Worm (Caenorhabditis elegans) whole organism, L1 larva: Measurements from ENCODE around the gene R05F9.11.

Experiments used
- C34B4.2 ChIP-seq: sonication (generic microtip); optimal IDR thresholded peaks from 2 replicates; lab custom pipeline; 2017; ENCODE audit warnings: mild to moderate bottlenecking, missing genetic modification characterization, missing compliant biosample characterization
- F16B12.6 ChIP-seq: fragments of 150-350 bp; optimal IDR thresholded peaks from 2 replicates; lab custom pipeline; 2014; ENCODE audit warnings: missing biosample characterization, missing genetic modification characterization
- alr-1 ChIP-seq: fragments of 200-800 bp; sonication (Bioruptor generic); optimal IDR thresholded peaks from 2 replicates; lab custom pipeline; 2018; ENCODE audit warnings: borderline replicate concordance, mild to moderate bottlenecking, missing genetic modification characterization, missing compliant biosample characterization
- blmp-1 ChIP-seq: fragments of 150-350 bp; optimal IDR thresholded peaks from 2 replicates; lab custom pipeline; 2014; ENCODE audit warnings: missing biosample characterization, missing genetic modification characterization
- ceh-8 ChIP-seq: fragments of 200-800 bp; sonication (Bioruptor generic); optimal IDR thresholded peaks from 2 replicates; lab custom pipeline; 2018; ENCODE audit warnings: mild to moderate bottlenecking, missing genetic modification characterization, moderate library complexity, missing compliant biosample characterization
- ces-1 ChIP-seq: fragments of 150-350 bp; optimal IDR thresholded peaks from 2 replicates; lab custom pipeline; 2014; ENCODE audit warnings: missing biosample characterization, missing genetic modification reagents, missing genetic modification characterization
- dsc-1 ChIP-seq: sonication (generic microtip); optimal IDR thresholded peaks from 2 replicates; lab custom pipeline; 2016; ENCODE audit warnings: mild to moderate bottlenecking, missing genetic modification characterization, missing compliant biosample characterization
- efl-1 ChIP-seq, 4 experiments: fragments of 150-350 bp; optimal IDR thresholded peaks in 3 of 4; peaks in 1 of 4; 1 replicate in 1 of 4; 2 replicates in 3 of 4; lab custom pipeline; 2014; ENCODE audit warnings: missing biosample characterization in 2 of 4, missing genetic modification characterization in 2 of 4, missing genetic modification reagents in 2 of 4
- egl-27 ChIP-seq, 2 experiments: fragments of 150-350 bp in 1 of 2; sonication (generic microtip); optimal IDR thresholded peaks; 3 replicates each; lab custom pipeline; 2017 to 2018; ENCODE audit warnings: missing biosample characterization in 2 of 2, missing genetic modification characterization in 2 of 2, missing genetic modification reagents in 2 of 2
- elt-2 ChIP-seq: sonication (generic microtip); optimal IDR thresholded peaks from 2 replicates; lab custom pipeline; 2016; ENCODE audit warnings: missing genetic modification characterization, mild to moderate bottlenecking, inconsistent platforms, missing compliant biosample characterization, missing genetic modification reagents
- elt-3 ChIP-seq, 6 experiments: fragments of 150-350 bp in 1 of 6; sonication (generic microtip); optimal IDR thresholded peaks; 2 replicates each; lab custom pipeline; 2017 to 2018; ENCODE audit warnings: missing biosample characterization in 6 of 6, missing genetic modification characterization in 6 of 6, inconsistent platforms in 1 of 6
- ets-5 ChIP-seq: fragments of 200-800 bp; sonication (Bioruptor generic); IDR thresholded peaks from 2 replicates; pipeline ENCODE4 v1.3.6; 2022; ENCODE audit warnings: missing genetic modification characterization, missing compliant biosample characterization
- grh-1 ChIP-seq: fragments of 200-800 bp; sonication (Bioruptor generic); IDR thresholded peaks from 2 replicates; pipeline ENCODE4 v1.3.6; 2022; ENCODE audit warnings: missing genetic modification reagents, missing genetic modification characterization, missing compliant biosample characterization
- hlh-17 ChIP-seq: fragments of 200-800 bp; sonication (Bioruptor generic); optimal IDR thresholded peaks from 2 replicates; lab custom pipeline; 2018; ENCODE audit warnings: missing genetic modification characterization, mild to moderate bottlenecking, missing compliant biosample characterization, moderate library complexity, borderline replicate concordance
- hpl-2 ChIP-seq: fragments of 150-350 bp; optimal IDR thresholded peaks from 2 replicates; lab custom pipeline; 2014; ENCODE audit warnings: missing biosample characterization, missing genetic modification reagents, missing genetic modification characterization
- irx-1 ChIP-seq: sonication (generic microtip); optimal IDR thresholded peaks from 2 replicates; lab custom pipeline; 2016; ENCODE audit warnings: missing genetic modification characterization, missing compliant biosample characterization
- isw-1 ChIP-seq: fragments of 200-800 bp; sonication (Bioruptor generic); IDR thresholded peaks from 2 replicates; pipeline ENCODE4 v1.3.6; 2022; ENCODE audit warnings: missing genetic modification characterization, missing compliant biosample characterization
- jun-1 ChIP-seq: fragments of 150-350 bp; optimal IDR thresholded peaks from 2 replicates; lab custom pipeline; 2014; ENCODE audit warnings: missing biosample characterization, missing genetic modification reagents, missing genetic modification characterization
- lin-39 ChIP-seq: fragments of 150-350 bp; optimal IDR thresholded peaks from 2 replicates; lab custom pipeline; 2014; ENCODE audit warnings: missing biosample characterization, missing genetic modification reagents, missing genetic modification characterization
- mep-1 ChIP-seq: fragments of 150-350 bp; optimal IDR thresholded peaks from 2 replicates; lab custom pipeline; 2014; ENCODE audit warnings: missing biosample characterization, missing genetic modification characterization
- nhr-11 ChIP-seq: fragments of 150-350 bp; optimal IDR thresholded peaks from 2 replicates; lab custom pipeline; 2014; ENCODE audit warnings: missing biosample characterization, missing genetic modification characterization
- nhr-20 ChIP-seq: sonication (generic microtip); optimal IDR thresholded peaks from 2 replicates; lab custom pipeline; 2016; ENCODE audit warnings: mild to moderate bottlenecking, missing genetic modification characterization, missing compliant biosample characterization
- nhr-47 ChIP-seq: sonication (generic microtip); optimal IDR thresholded peaks from 2 replicates; lab custom pipeline; 2016; ENCODE audit warnings: mild to moderate bottlenecking, missing genetic modification characterization, moderate library complexity, missing compliant biosample characterization
- nhr-84 ChIP-seq: sonication (generic microtip); optimal IDR thresholded peaks from 2 replicates; lab custom pipeline; 2017; ENCODE audit warnings: missing biosample characterization, missing genetic modification characterization
- nhr-85 ChIP-seq: sonication (generic microtip); peaks from one replicate; lab custom pipeline; 2016; ENCODE audit warnings: missing genetic modification characterization, inconsistent platforms, missing compliant biosample characterization
- pag-3 ChIP-seq: sonication (generic microtip); optimal IDR thresholded peaks from 2 replicates; lab custom pipeline; 2017; ENCODE audit warnings: missing genetic modification characterization, mild to moderate bottlenecking, missing compliant biosample characterization, antibody characterized with exemption, borderline replicate concordance; ENCODE audit not compliant: insufficient read depth
- pax-3 ChIP-seq: fragments of 200-800 bp; sonication (Bioruptor generic); optimal IDR thresholded peaks from 2 replicates; lab custom pipeline; 2018; ENCODE audit warnings: mild to moderate bottlenecking, missing genetic modification characterization, moderate library complexity, missing compliant biosample characterization
- rnt-1 ChIP-seq: sonication (generic microtip); optimal IDR thresholded peaks from 2 replicates; lab custom pipeline; 2016; ENCODE audit warnings: mild to moderate bottlenecking, missing genetic modification characterization, moderate library complexity, missing compliant biosample characterization
- snpc-4 ChIP-seq: fragments of 150-350 bp; optimal IDR thresholded peaks from 2 replicates; lab custom pipeline; 2014; ENCODE audit warnings: missing biosample characterization, missing genetic modification characterization
- swsn-7 ChIP-seq: sonication (generic microtip); optimal IDR thresholded peaks from 2 replicates; lab custom pipeline; 2016; ENCODE audit warnings: missing genetic modification characterization, missing compliant biosample characterization
- unc-86 ChIP-seq: sonication (generic microtip); optimal IDR thresholded peaks from 2 replicates; lab custom pipeline; 2016; ENCODE audit warnings: missing genetic modification characterization, missing compliant biosample characterization
- unc-98 ChIP-seq: fragments of 200-800 bp; sonication (Bioruptor generic); IDR thresholded peaks from 2 replicates; pipeline ENCODE4 v1.3.6; 2022; ENCODE audit warnings: missing genetic modification characterization, missing compliant biosample characterization
- vab-15 ChIP-seq: sonication (generic microtip); optimal IDR thresholded peaks from 2 replicates; lab custom pipeline; 2017; ENCODE audit warnings: missing genotype, mild to moderate bottlenecking, missing genetic modification characterization, missing compliant biosample characterization
- xbp-1 ChIP-seq: sonication (generic microtip); optimal IDR thresholded peaks from 2 replicates; lab custom pipeline; 2016; ENCODE audit warnings: missing genetic modification characterization, missing compliant biosample characterization
- zip-4 ChIP-seq: fragments of 200-800 bp; sonication (Bioruptor generic); optimal IDR thresholded peaks from 2 replicates; lab custom pipeline; 2018; ENCODE audit warnings: mild to moderate bottlenecking, missing genetic modification characterization, moderate library complexity, missing compliant biosample characterization
- ztf-11 ChIP-seq, 2 experiments: sonication (generic microtip); optimal IDR thresholded peaks; 2 replicates each; lab custom pipeline; 2016 to 2017; ENCODE audit warnings: missing genetic modification characterization in 2 of 2, missing biosample characterization in 1 of 2, missing compliant biosample characterization in 1 of 2
- ztf-4 ChIP-seq: fragments of 150-350 bp; optimal IDR thresholded peaks from 2 replicates; lab custom pipeline; 2014; ENCODE audit warnings: missing biosample characterization, missing genetic modification characterization

R05F9.11 gene

DNA sequence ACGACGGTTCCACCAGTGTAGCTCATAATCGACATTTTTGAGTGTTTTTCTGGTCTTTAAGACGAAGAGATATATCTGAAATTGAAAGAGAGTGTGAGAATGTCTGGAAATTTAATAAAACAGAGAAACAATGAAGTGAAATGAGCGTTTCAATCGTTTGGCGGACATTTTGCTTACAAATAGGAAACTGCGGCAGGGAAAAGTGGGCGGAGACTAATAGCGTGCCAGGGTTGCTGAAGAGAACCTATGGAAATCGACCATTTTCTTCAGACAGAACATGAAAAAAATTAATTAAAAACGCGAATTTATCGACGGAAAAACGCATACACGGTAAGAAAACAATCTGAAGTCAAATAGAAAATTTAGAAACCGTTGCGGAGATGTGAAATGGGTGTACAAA is 41.3 kb upstream of the R05F9.11 start, which contains the start of gene pbs-3 (continued):
- peak; percentile 17 for TF ChIP-seq isw-1 (GFP tag; lab: Robert Waterston, UW)
- TF ChIP-seq zip-4 (GFP tag; lab: Kevin White, UChicago): no peak
- peak; percentile 8 for TF ChIP-seq dsc-1 (tag; lab: Kevin White, UChicago)
- no peak for TF ChIP-seq pax-3
- TF ChIP-seq ztf-4 (tag; lab: Kevin White, UChicago): no peak
- TF ChIP-seq pag-3 (tag; lab: Kevin White, UChicago): no peak
- peak; percentile 61 for TF ChIP-seq vab-15 (tag; lab: Kevin White, UChicago)

DNA sequence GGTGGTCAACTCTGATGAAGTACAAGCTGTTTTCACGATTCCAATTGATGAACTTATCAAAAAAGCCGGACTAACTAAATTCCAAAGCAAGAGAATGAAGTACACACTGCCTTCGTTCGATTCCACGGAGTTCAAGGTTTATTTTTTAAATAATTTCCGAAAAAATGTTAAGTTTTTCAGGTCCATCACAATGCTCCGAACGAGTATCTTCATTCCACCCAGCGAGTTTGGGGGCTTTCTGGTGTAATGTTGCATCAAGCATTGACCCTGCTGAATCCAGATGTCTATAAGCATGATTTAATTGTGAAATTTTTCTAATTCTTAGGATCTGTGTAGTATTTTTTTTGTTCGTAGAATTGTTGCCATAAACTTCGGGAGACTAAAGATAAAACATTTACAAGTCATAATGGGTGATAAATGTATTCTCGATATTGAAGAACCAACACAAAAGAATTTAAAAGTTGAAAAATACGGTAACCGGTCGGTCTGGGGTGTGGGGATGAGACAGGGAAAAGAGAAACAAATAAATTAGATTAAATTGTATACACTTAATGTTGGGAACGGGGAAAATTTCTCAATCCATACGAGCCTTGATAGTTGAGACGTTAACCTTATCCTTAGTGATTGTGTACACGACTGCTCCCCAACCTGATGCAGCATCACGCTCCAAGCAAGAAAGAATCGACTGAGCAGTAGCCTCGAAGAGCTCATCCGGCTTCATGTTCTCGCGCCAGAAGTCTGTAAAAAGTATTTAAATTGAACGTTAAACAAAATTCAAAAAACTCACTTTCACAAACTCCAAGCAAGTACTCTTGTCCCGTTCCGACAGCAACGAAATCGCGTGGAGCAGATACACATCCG is 40.3 kb upstream of the R05F9.11 start:
- TF ChIP-seq grh-1 (GFP tag; lab: Robert Waterston, UW) (no peak), nhr-85 (tag; lab: Kevin White, UChicago) (peak; percentile 59), dsc-1 (tag; lab: Kevin White, UChicago) (peak; percentile 32), irx-1 (no peak), alr-1 (tag; lab: Kevin White, UChicago) (no peak), nhr-20 (tag; lab: Kevin White, UChicago) (no peak), elt-2 (tag; lab: Kevin White, UChicago) (no peak), ets-5 (GFP tag; lab: Robert Waterston, UW) (no peak), efl-1 (optimal IDR thresholded peaks at IDR 0.05; lab: Kevin White, UChicago) (no peak), efl-1 (GFP tag; optimal IDR thresholded peaks at IDR 0.05 in 1 of 2; lab: Kevin White, UChicago) (no peak)
- TF ChIP-seq, all 84 proteins: peak for 2

DNA sequence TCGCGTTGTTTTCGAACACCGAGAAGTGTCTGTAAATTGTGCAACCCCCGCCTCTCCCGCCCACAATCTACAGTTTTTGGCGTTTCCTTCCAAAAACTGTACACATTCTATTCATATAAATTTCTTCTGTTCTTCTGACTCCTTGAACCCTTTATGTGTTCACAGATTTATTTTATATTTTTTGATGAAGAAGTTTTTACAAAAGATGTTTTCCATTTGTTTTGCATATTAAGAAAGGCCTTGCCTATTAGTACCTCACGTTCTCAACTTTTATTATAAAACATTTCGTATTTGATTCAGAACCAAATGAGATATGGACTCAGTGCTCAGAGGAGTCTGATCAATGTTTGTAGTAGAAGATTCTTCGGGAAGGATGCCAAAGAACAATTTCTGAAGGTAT is 39.3 kb upstream of the R05F9.11 start, which contains the start of gene ndx-3:
Gene ndx-3 (plus strand): TSS at position 301 of the 400 bp plus-strand sequence.
- TF ChIP-seq egl-27 (tag; optimal IDR thresholded peaks at IDR 0.05; lab: Kevin White, UChicago) (no peak), blmp-1 (tag; lab: Kevin White, UChicago) (no peak), swsn-7 (tag; lab: Kevin White, UChicago) (no peak), ceh-8 (no peak), unc-86 (tag; lab: Kevin White, UChicago) (no peak), pax-3 (no peak), efl-1 (optimal IDR thresholded peaks at IDR 0.05; lab: Kevin White, UChicago) (no peak), efl-1 (GFP tag; optimal IDR thresholded peaks at IDR 0.05 in 1 of 2; lab: Kevin White, UChicago) (no peak), snpc-4 (no peak), F16B12.6 (tag; lab: Kevin White, UChicago) (no peak), zip-4 (GFP tag; lab: Kevin White, UChicago) (no peak), nhr-20 (tag; lab: Kevin White, UChicago) (no peak), lin-39 (tag; lab: Kevin White, UChicago) (no peak), unc-98 (GFP tag; lab: Robert Waterston, UW) (no peak), grh-1 (GFP tag; lab: Robert Waterston, UW) (no peak), mep-1 (tag; lab: Kevin White, UChicago) (no peak), ztf-11 (tag; optimal IDR thresholded peaks at IDR 0.05; lab: Kevin White, UChicago) (no peak), ces-1 (GFP tag; lab: Kevin White, UChicago) (no peak), jun-1 (no peak), nhr-84 (tag; lab: Kevin White, UChicago) (no peak), elt-2 (tag; lab: Kevin White, UChicago) (no peak)

DNA sequence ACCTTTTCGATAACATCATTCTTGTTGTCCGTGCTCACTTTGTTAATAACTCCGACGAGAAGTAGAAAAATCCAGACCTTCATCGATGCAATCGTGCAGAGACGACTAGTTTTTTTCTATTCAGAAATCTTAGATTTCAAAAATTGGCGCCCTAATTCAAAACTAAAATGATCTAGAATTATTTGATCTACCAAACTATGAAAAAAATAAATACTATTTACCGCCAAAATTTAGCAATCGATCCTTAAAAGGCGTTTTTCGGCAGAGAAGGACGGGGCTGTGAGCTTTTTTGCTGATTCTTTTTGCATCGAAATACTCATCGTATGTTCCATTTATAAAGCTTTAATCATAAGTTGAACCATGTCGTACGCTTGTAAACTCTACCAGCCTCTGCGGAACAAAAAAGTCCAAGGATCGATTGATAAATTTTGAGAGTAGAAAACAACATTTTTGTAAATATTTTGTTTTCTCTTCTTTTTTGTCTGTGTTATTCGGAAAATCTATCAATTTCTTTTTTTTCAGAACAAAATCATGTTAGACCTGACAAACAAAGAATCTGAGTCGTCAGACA is 35.4 kb upstream of the R05F9.11 start, which contains the start of the genes try-1 and zyg-12:
Gene try-1 (minus strand): TSS at position 148 of the 571 bp plus-strand sequence.
Gene zyg-12 (plus strand): TSS at position 521 of the 571 bp plus-strand sequence.
- TF ChIP-seq hlh-17 (GFP tag; lab: Kevin White, UChicago) (no peak), elt-3 (tag; optimal IDR thresholded peaks at IDR 0.05; lab: Kevin White, UChicago) (no peak), nhr-47 (no peak), unc-86 (tag; lab: Kevin White, UChicago) (no peak), xbp-1 (tag; lab: Kevin White, UChicago) (no peak), rnt-1 (tag; lab: Kevin White, UChicago) (no peak), ceh-8 (no peak), nhr-20 (tag; lab: Kevin White, UChicago) (no peak), C34B4.2 (tag; lab: Kevin White, UChicago) (no peak), pag-3 (tag; lab: Kevin White, UChicago) (no peak), unc-98 (GFP tag; lab: Robert Waterston, UW) (no peak), hpl-2 (GFP tag; lab: Kevin White, UChicago) (no peak), ces-1 (GFP tag; lab: Kevin White, UChicago) (no peak), nhr-11 (tag; lab: Kevin White, UChicago) (no peak)
